Worm (Caenorhabditis elegans): ENCODE results near the gene nhr-43.

nhr-43 gene

ce11 chrIV:11882534-11882933 lies 16.9 kb upstream of the nhr-43 start:
- TF ChIP-seq elt-1 (tag; optimal IDR thresholded peaks at IDR 0.05) = peak; percentile 77
- peak; percentile 71 for TF ChIP-seq nhr-23 (tag; optimal IDR thresholded peaks at IDR 0.05)
- no peak for TF ChIP-seq egl-27 (tag; optimal IDR thresholded peaks at IDR 0.05)
- TF ChIP-seq hmg-11 (tag; optimal IDR thresholded peaks at IDR 0.05) = no peak

- peak; percentile 92 for TF ChIP-seq nhr-23 (tag; optimal IDR thresholded peaks at IDR 0.05)
- peak; percentile 44 for TF ChIP-seq nhr-25 (tag; optimal IDR thresholded peaks at IDR 0.05)
- peak; percentile 45 for TF ChIP-seq nhr-43 (tag; optimal IDR thresholded peaks at IDR 0.05; ENCODE audit: poor library complexity, severe bottlenecking)
- TF ChIP-seq nhr-12 (tag; optimal IDR thresholded peaks at IDR 0.05) = no peak
- TF ChIP-seq elt-3 (tag; optimal IDR thresholded peaks at IDR 0.05) = no peak
- no peak for TF ChIP-seq tbx-2 (tag; optimal IDR thresholded peaks at IDR 0.05)
- TF ChIP-seq elt-2 (tag; optimal IDR thresholded peaks at IDR 0.05) = no peak
- TF ChIP-seq ZK546.5 (tag; optimal IDR thresholded peaks at IDR 0.05) = no peak
- TF ChIP-seq daf-12 (tag; optimal IDR thresholded peaks at IDR 0.05) = no peak
Measured at ce11 chrIV:11883478-11883877, 15.9 kb upstream of the nhr-43 start.

- TF ChIP-seq ztf-11 (tag; optimal IDR thresholded peaks at IDR 0.05) (no peak), fkh-10 (GFP tag; optimal IDR thresholded peaks at IDR 0.05) (no peak), tbx-2 (tag; optimal IDR thresholded peaks at IDR 0.05) (no peak), aly-2 (tag; optimal IDR thresholded peaks at IDR 0.05) (no peak), zag-1 (tag; optimal IDR thresholded peaks at IDR 0.05) (no peak), elt-1 (tag; optimal IDR thresholded peaks at IDR 0.05) (no peak), nhr-23 (tag; optimal IDR thresholded peaks at IDR 0.05) (no peak), nfya-1 (tag; optimal IDR thresholded peaks at IDR 0.05; ENCODE audit: insufficient read depth) (no peak), ceh-28 (tag; optimal IDR thresholded peaks at IDR 0.05) (no peak), unc-62 (GFP tag; optimal IDR thresholded peaks at IDR 0.05) (no peak)
Measured at ce11 chrIV:11885313-11885712, 14.1 kb upstream of the nhr-43 start, which contains the start of gene let-653. Gene let-653 (plus strand): TSS chrIV:11885613.

- TF ChIP-seq nhr-76 (tag; optimal IDR thresholded peaks at IDR 0.05) = no peak
- no peak for TF ChIP-seq sea-2 (GFP tag; optimal IDR thresholded peaks at IDR 0.05)
- no peak for TF ChIP-seq lsy-12 (tag; optimal IDR thresholded peaks at IDR 0.05)
- TF ChIP-seq lin-39 (tag; optimal IDR thresholded peaks at IDR 0.05) = no peak
- TF ChIP-seq elt-1 (tag; optimal IDR thresholded peaks at IDR 0.05) = no peak
- no peak for TF ChIP-seq lin-15B (tag; optimal IDR thresholded peaks at IDR 0.05)
Measured at ce11 chrIV:11892545-11892944, 6.8 kb upstream of the nhr-43 start.

ce11 chrIV:11893336-11893735 lies 6.1 kb upstream of the nhr-43 start:
- TF ChIP-seq tbx-2 (tag; optimal IDR thresholded peaks at IDR 0.05) = no peak
- TF ChIP-seq mml-1 (tag; optimal IDR thresholded peaks at IDR 0.05) = no peak
- TF ChIP-seq ztf-11 (tag; optimal IDR thresholded peaks at IDR 0.05) = no peak
- TF ChIP-seq pha-4 (tag; optimal IDR thresholded peaks at IDR 0.05) = no peak
- no peak for TF ChIP-seq lin-39 (tag; optimal IDR thresholded peaks at IDR 0.05)

ce11 chrIV:11897710-11898109 lies 1.7 kb upstream of the nhr-43 start:
- TF ChIP-seq nhr-43 (tag; optimal IDR thresholded peaks at IDR 0.05; ENCODE audit: poor library complexity, severe bottlenecking) (peak; percentile 93), sea-2 (GFP tag; optimal IDR thresholded peaks at IDR 0.05) (no peak), nfya-1 (tag; optimal IDR thresholded peaks at IDR 0.05; ENCODE audit: insufficient read depth) (peak; percentile 47), pqm-1 (tag; optimal IDR thresholded peaks at IDR 0.05) (peak; percentile 48), ama-1 (optimal IDR thresholded peaks at IDR 0.05) (no peak), hmg-11 (tag; optimal IDR thresholded peaks at IDR 0.05) (no peak), mml-1 (tag; optimal IDR thresholded peaks at IDR 0.05) (no peak), nhr-23 (tag; optimal IDR thresholded peaks at IDR 0.05) (peak; percentile 74), elt-2 (tag; optimal IDR thresholded peaks at IDR 0.05) (peak; percentile 13), nhr-25 (tag; optimal IDR thresholded peaks at IDR 0.05) (peak; percentile 47), nhr-76 (tag; optimal IDR thresholded peaks at IDR 0.05) (no peak), elt-3 (tag; optimal IDR thresholded peaks at IDR 0.05) (peak in 2 of 3 experiments; percentile 28 to 36), ceh-28 (tag; optimal IDR thresholded peaks at IDR 0.05) (no peak)

- TF ChIP-seq elt-1 (tag; optimal IDR thresholded peaks at IDR 0.05) (peak; percentile 94), daf-12 (tag; optimal IDR thresholded peaks at IDR 0.05) (no peak), nhr-43 (tag; optimal IDR thresholded peaks at IDR 0.05; ENCODE audit: poor library complexity, severe bottlenecking) (peak; percentile 78), nhr-23 (tag; optimal IDR thresholded peaks at IDR 0.05) (peak; percentile 64)
Measured at ce11 chrIV:11900399-11900798, 1.0 kb downstream of the nhr-43 start.

Measured in whole organism, L3 larva.